Fruit fly (Drosophila melanogaster) whole organism, embryonic: Measurements from ENCODE around the gene CG6409.

Source experiments
- CG10274 ChIP-seq: fragments of 200-800 bp; sonication (Bioruptor generic); optimal IDR thresholded peaks from 3 replicates; lab custom pipeline; 2017; ENCODE audit warnings: missing biosample characterization, mild to moderate bottlenecking, missing genetic modification characterization
- CG11456 ChIP-seq: fragments of 200-800 bp; sonication (Bioruptor generic); IDR thresholded peaks from 3 replicates; pipeline ENCODE4 v1.3.6; 2022; ENCODE audit warnings: missing biosample characterization, missing genetic modification characterization
- CG12659 ChIP-seq: fragments of 200-800 bp; sonication (Bioruptor generic); optimal IDR thresholded peaks from 3 replicates; lab custom pipeline; 2017; ENCODE audit warnings: mild to moderate bottlenecking, missing biosample characterization, missing genetic modification reagents, missing genetic modification characterization
- CG13624 ChIP-seq: fragments of 200-800 bp; sonication (Bioruptor generic); optimal IDR thresholded peaks from 2 replicates; lab custom pipeline; 2016; ENCODE audit warnings: missing biosample characterization, missing genetic modification characterization
- CG14441 ChIP-seq: fragments of 200-800 bp; sonication (Bioruptor generic); IDR thresholded peaks from 2 replicates; pipeline ENCODE4 v1.3.6; 2022; ENCODE audit warnings: missing biosample characterization, missing genetic modification characterization
- CG1647 ChIP-seq: fragments of 200-800 bp; sonication (Bioruptor generic); optimal IDR thresholded peaks from 3 replicates; lab custom pipeline; 2016; ENCODE audit warnings: missing biosample characterization, missing genetic modification characterization
- CG17186 ChIP-seq: fragments of 200-800 bp; sonication (Bioruptor generic); optimal IDR thresholded peaks from 3 replicates; lab custom pipeline; 2017; ENCODE audit warnings: missing biosample characterization, missing genetic modification reagents, missing genetic modification characterization
- CG18476 ChIP-seq: fragments of 200-800 bp; sonication (Bioruptor generic); optimal IDR thresholded peaks from 2 replicates; lab custom pipeline; 2016; ENCODE audit warnings: missing biosample characterization, mild to moderate bottlenecking, missing genetic modification characterization
- CG33557 ChIP-seq: fragments of 200-800 bp; sonication (Bioruptor generic); optimal IDR thresholded peaks from 2 replicates; lab custom pipeline; 2019; ENCODE audit warnings: missing biosample characterization, mild to moderate bottlenecking, missing genetic modification characterization, moderate library complexity
- CG3838 ChIP-seq: fragments of 200-800 bp; sonication (Bioruptor generic); optimal IDR thresholded peaks from 3 replicates; lab custom pipeline; 2016; ENCODE audit warnings: missing biosample characterization, missing genetic modification characterization
- CG7271 ChIP-seq: fragments of 200-800 bp; sonication (Bioruptor generic); optimal IDR thresholded peaks from 2 replicates; lab custom pipeline; 2018; ENCODE audit warnings: missing biosample characterization, mild to moderate bottlenecking, missing genetic modification characterization, moderate library complexity
- CG7357 ChIP-seq: fragments of 200-800 bp; sonication (Bioruptor generic); IDR thresholded peaks from 3 replicates; pipeline ENCODE4 v1.3.6; 2022; ENCODE audit warnings: missing biosample characterization, missing genetic modification characterization
- CTCF ChIP-seq: fragments of 200-800 bp; sonication (Bioruptor generic); optimal IDR thresholded peaks from 2 replicates; lab custom pipeline; 2017; ENCODE audit warnings: missing biosample characterization, mild to moderate bottlenecking, missing genetic modification characterization, moderate library complexity
- Camta ChIP-seq: fragments of 200-800 bp; sonication (Bioruptor generic); optimal IDR thresholded peaks from 2 replicates; lab custom pipeline; 2016; ENCODE audit warnings: missing biosample characterization, missing genetic modification characterization
- Dek ChIP-seq: fragments of 200-800 bp; sonication (Bioruptor generic); optimal IDR thresholded peaks from 3 replicates; lab custom pipeline; 2019; ENCODE audit warnings: missing biosample characterization, mild to moderate bottlenecking, missing genetic modification characterization, moderate library complexity
- H2.0 ChIP-seq: fragments of 200-800 bp; sonication (Bioruptor generic); IDR thresholded peaks from 2 replicates; pipeline ENCODE4 v1.3.6; 2022; ENCODE audit warnings: missing biosample characterization, missing genetic modification characterization
- HmgD ChIP-seq: fragments of 200-800 bp; sonication (Bioruptor generic); optimal IDR thresholded peaks from 3 replicates; lab custom pipeline; 2016; ENCODE audit warnings: missing biosample characterization, missing genetic modification characterization
- Hmx ChIP-seq: fragments of 200-800 bp; sonication (Bioruptor generic); optimal IDR thresholded peaks from 2 replicates; lab custom pipeline; 2016; ENCODE audit warnings: missing biosample characterization, missing genetic modification characterization
- Hr51 ChIP-seq, 2 experiments: fragments of 200-800 bp; sonication (Bioruptor generic); optimal IDR thresholded peaks; 2 replicates in 1 of 2; 3 replicates in 1 of 2; lab custom pipeline; 2016 to 2018; ENCODE audit warnings: missing biosample characterization in 2 of 2, missing genetic modification characterization in 2 of 2, mild to moderate bottlenecking in 1 of 2, moderate library complexity in 1 of 2
- Lim3 ChIP-seq: fragments of 200-800 bp; sonication (Bioruptor generic); IDR thresholded peaks from 2 replicates; pipeline ENCODE4 v1.3.6; 2022; ENCODE audit warnings: missing biosample characterization, missing genetic modification characterization
- Lpt ChIP-seq: fragments of >200 bp; optimal IDR thresholded peaks from 2 replicates; lab custom pipeline; 2018; ENCODE audit warnings: missing biosample characterization, missing genetic modification characterization
- MESR4 ChIP-seq: fragments of 200-800 bp; sonication (Bioruptor generic); optimal IDR thresholded peaks from 2 replicates; lab custom pipeline; 2018; ENCODE audit warnings: missing biosample characterization, mild to moderate bottlenecking, missing genetic modification characterization, moderate library complexity
- Myb ChIP-seq: fragments of 200-800 bp; sonication (Bioruptor generic); optimal IDR thresholded peaks from 2 replicates; lab custom pipeline; 2016; ENCODE audit warnings: missing biosample characterization, missing genetic modification characterization
- Pdp1 ChIP-seq, 2 experiments: fragments of 200-800 bp; sonication (Bioruptor generic); optimal IDR thresholded peaks; 3 replicates each; lab custom pipeline; 2016; ENCODE audit warnings: missing biosample characterization in 2 of 2, missing genetic modification characterization in 2 of 2, mild to moderate bottlenecking in 1 of 2, moderate library complexity in 1 of 2
- Scr ChIP-seq: fragments of 200-800 bp; sonication (Bioruptor generic); IDR thresholded peaks from 2 replicates; pipeline ENCODE4 v1.3.6; 2022; ENCODE audit warnings: missing biosample characterization, missing genetic modification characterization; ENCODE audit not compliant: partially characterized antibody
- Sin3A ChIP-seq: fragments of >200 bp; optimal IDR thresholded peaks from 2 replicates; lab custom pipeline; 2018
- Tbp ChIP-seq: fragments of >200 bp; optimal IDR thresholded peaks from 2 replicates; lab custom pipeline; 2018; ENCODE audit warnings: missing biosample characterization, missing genetic modification characterization
- ara ChIP-seq: fragments of 200-800 bp; sonication (Bioruptor generic); IDR thresholded peaks from 2 replicates; pipeline ENCODE4 v1.3.6; 2022; ENCODE audit warnings: missing biosample characterization, missing genetic modification characterization
- bbx ChIP-seq: fragments of 200-800 bp; sonication (Bioruptor generic); IDR thresholded peaks from 2 replicates; pipeline ENCODE4 v1.3.6; 2022; ENCODE audit warnings: missing biosample characterization, missing genetic modification characterization; ENCODE audit not compliant: partially characterized antibody
- bcd ChIP-seq: fragments of 200-800 bp; sonication (Bioruptor generic); optimal IDR thresholded peaks from 2 replicates; lab custom pipeline; 2017; ENCODE audit warnings: missing biosample characterization, mild to moderate bottlenecking, missing genetic modification characterization
- chn ChIP-seq: fragments of 200-800 bp; sonication (Bioruptor generic); optimal IDR thresholded peaks from 2 replicates; lab custom pipeline; 2016; ENCODE audit warnings: missing biosample characterization, missing genetic modification characterization
- ci ChIP-seq: fragments of 200-800 bp; sonication (Bioruptor generic); IDR thresholded peaks from 3 replicates; pipeline ENCODE4 v1.3.6; 2022; ENCODE audit warnings: missing biosample characterization, missing genetic modification characterization
- crc ChIP-seq: fragments of 200-800 bp; sonication (Bioruptor generic); optimal IDR thresholded peaks from 2 replicates; lab custom pipeline; 2016; ENCODE audit warnings: missing biosample characterization, missing genetic modification characterization
- eve ChIP-seq, 2 experiments: fragments of >200 bp; optimal IDR thresholded peaks; 2 replicates each; lab custom pipeline; 2017; ENCODE audit warnings: missing biosample characterization in 2 of 2, missing genetic modification characterization in 2 of 2
- fru ChIP-seq: fragments of >200 bp; optimal IDR thresholded peaks from 2 replicates; lab custom pipeline; 2017
- gsb-n ChIP-seq: fragments of 200-800 bp; sonication (Bioruptor generic); optimal IDR thresholded peaks from 3 replicates; lab custom pipeline; 2018; ENCODE audit warnings: missing biosample characterization, mild to moderate bottlenecking, missing genetic modification characterization
- ham ChIP-seq: fragments of 200-800 bp; sonication (Bioruptor generic); IDR thresholded peaks from 2 replicates; pipeline ENCODE4 v1.3.6; 2022; ENCODE audit warnings: missing biosample characterization, missing genetic modification characterization
- ind ChIP-seq: fragments of 200-800 bp; sonication (Bioruptor generic); optimal IDR thresholded peaks from 3 replicates; lab custom pipeline; 2016; ENCODE audit warnings: missing biosample characterization, missing genetic modification characterization
- lilli ChIP-seq: fragments of 200-800 bp; sonication (Bioruptor generic); optimal IDR thresholded peaks from 3 replicates; lab custom pipeline; 2016; ENCODE audit warnings: missing biosample characterization, missing genetic modification characterization
- onecut ChIP-seq: fragments of 200-800 bp; sonication (Bioruptor generic); IDR thresholded peaks from 2 replicates; pipeline ENCODE4 v1.3.6; 2022; ENCODE audit warnings: missing biosample characterization, missing genetic modification characterization
- otp ChIP-seq: fragments of 200-800 bp; sonication (Bioruptor generic); IDR thresholded peaks from 3 replicates; pipeline ENCODE4, ENCODE4 v1.3.6; 2022; ENCODE audit warnings: missing biosample characterization, missing genetic modification characterization
- p53 ChIP-seq: fragments of 200-800 bp; sonication (Bioruptor generic); optimal IDR thresholded peaks from 2 replicates; lab custom pipeline; 2016; ENCODE audit warnings: missing biosample characterization, missing genetic modification characterization
- pan ChIP-seq, 4 experiments: fragments of >200 bp in 3 of 4; fragments of 200-800 bp in 1 of 4; sonication (Bioruptor generic) in 1 of 4; optimal IDR thresholded peaks in 3 of 4; IDR thresholded peaks in 1 of 4; 2 replicates each; pipeline versions ENCODE4 v1.3.6 to Lab custom; 2017 to 2022; ENCODE audit warnings: missing biosample characterization in 2 of 4, missing genetic modification characterization in 2 of 4, mixed read lengths in 1 of 4
- prd ChIP-seq, 3 experiments: fragments of >200 bp in 2 of 3; fragments of 200-800 bp in 1 of 3; sonication (Bioruptor generic) in 1 of 3; optimal IDR thresholded peaks in 2 of 3; IDR thresholded peaks in 1 of 3; 2 replicates in 2 of 3; 3 replicates in 1 of 3; pipeline versions ENCODE4 v1.3.6 to Lab custom; 2017 to 2022; ENCODE audit warnings: missing biosample characterization in 1 of 3, missing genetic modification characterization in 1 of 3
- scrt ChIP-seq: fragments of 200-800 bp; sonication (Bioruptor generic); optimal IDR thresholded peaks from 2 replicates; lab custom pipeline; 2018; ENCODE audit warnings: missing biosample characterization, mild to moderate bottlenecking, missing genetic modification characterization, moderate library complexity
- sob ChIP-seq: fragments of 200-800 bp; sonication (Bioruptor generic); IDR thresholded peaks from 2 replicates; pipeline ENCODE4 v1.3.6; 2022; ENCODE audit warnings: missing biosample characterization, missing genetic modification characterization
- trem ChIP-seq: fragments of 200-800 bp; optimal IDR thresholded peaks from 3 replicates; lab custom pipeline; 2019; ENCODE audit warnings: missing biosample characterization, mild to moderate bottlenecking, missing genetic modification characterization, moderate library complexity
- tup ChIP-seq: fragments of 200-800 bp; sonication (Bioruptor generic); optimal IDR thresholded peaks from 2 replicates; lab custom pipeline; 2016; ENCODE audit warnings: missing biosample characterization, mild to moderate bottlenecking, missing genetic modification characterization, moderate library complexity
- wor ChIP-seq: fragments of 200-800 bp; sonication (Bioruptor generic); IDR thresholded peaks from 2 replicates; pipeline ENCODE4 v1.3.6; 2022; ENCODE audit warnings: missing biosample characterization, missing genetic modification characterization

The CG6409 gene

dm6 chr3L:10844548-10845530 lies 37.3 kb downstream of the CG6409 start (continued):
- no peak for TF ChIP-seq crc
- TF ChIP-seq CG18476 = no peak
- TF ChIP-seq CG1647 = no peak
- no peak for TF ChIP-seq Hmx (GFP tag; lab: Kevin White, UChicago)
- peak; percentile 37 for TF ChIP-seq CG17186 (GFP tag; lab: Kevin White, UChicago)
- no peak for TF ChIP-seq prd (optimal IDR thresholded peaks at IDR 0.05; lab: Kevin White, UChicago)
- peak; percentile 30; the same call in 1 of the 3 replicates for TF ChIP-seq prd (GFP tag; IDR thresholded peaks at IDR 0.05; lab: Robert Waterston, UW)
- TF ChIP-seq sob (GFP tag; lab: Robert Waterston, UW) = no peak
- TF ChIP-seq Lpt (GFP tag; lab: Kevin White, UChicago) = no peak
- TF ChIP-seq ind = peak; percentile 31
- TF ChIP-seq CG13624 (GFP tag; lab: Kevin White, UChicago) = no peak
- peak; percentile 35 for TF ChIP-seq CG12659 (GFP tag; lab: Kevin White, UChicago)
- no peak for TF ChIP-seq otp (GFP tag; lab: Robert Waterston, UW)
- TF ChIP-seq CG10274 (GFP tag; lab: Kevin White, UChicago) = no peak
- no peak for TF ChIP-seq Dek (tag; lab: Kevin White, UChicago)
- TF ChIP-seq fru (lab: Kevin White, UChicago) = no peak
- no peak for TF ChIP-seq p53
- TF ChIP-seq scrt (GFP tag; lab: Kevin White, UChicago) = no peak
- peak; percentile 20 for TF ChIP-seq lilli (GFP tag; lab: Kevin White, UChicago)
- no peak for TF ChIP-seq chn
- no peak for TF ChIP-seq CTCF (GFP tag; lab: Kevin White, UChicago)
- peak; percentile 3 for TF ChIP-seq Camta (GFP tag; lab: Kevin White, UChicago)
- no peak for TF ChIP-seq tup (GFP tag; lab: Kevin White, UChicago)
- no peak for TF ChIP-seq Lim3 (GFP tag; lab: Robert Waterston, UW)
- peak; percentile 17 for TF ChIP-seq Myb (GFP tag; lab: Kevin White, UChicago)
- peak in 1 of 2 experiments; percentile 92 for TF ChIP-seq eve (GFP tag; optimal IDR thresholded peaks at IDR 0.05; lab: Kevin White, UChicago)
- no peak for TF ChIP-seq bbx (GFP tag; lab: Robert Waterston, UW)
- TF ChIP-seq CG11456 = no peak
- no peak for TF ChIP-seq onecut (GFP tag; lab: Robert Waterston, UW)
- peak; percentile 33; the same call in 1 of the 2 replicates for TF ChIP-seq CG14441 (GFP tag; lab: Robert Waterston, UW)
- no peak for TF ChIP-seq Scr (GFP tag; lab: Robert Waterston, UW)
- TF ChIP-seq ara (GFP tag; lab: Robert Waterston, UW) = peak; percentile 32; the same call in 1 of the 2 replicates
- no peak for TF ChIP-seq CG7271 (tag; lab: Kevin White, UChicago)
- TF ChIP-seq Tbp (GFP tag; lab: Kevin White, UChicago) = no peak
- TF ChIP-seq CG7357 = 0 out of 3 replicates have a peak, but pooled peaks have one; percentile 26
- TF ChIP-seq CG3838 (GFP tag; lab: Kevin White, UChicago) = no peak
- TF ChIP-seq pan (optimal IDR thresholded peaks at IDR 0.05; lab: Kevin White, UChicago) = no peak
- no peak for TF ChIP-seq pan (GFP tag; optimal IDR thresholded peaks at IDR 0.05 in 1 of 2, IDR thresholded peaks at IDR 0.05 in 1 of 2)
- peak; percentile 20 for TF ChIP-seq trem (tag; lab: Kevin White, UChicago)
- no peak for TF ChIP-seq ham (GFP tag; lab: Robert Waterston, UW)
- peak in 1 of 2 experiments; percentile 34 for TF ChIP-seq Hr51 (GFP tag; optimal IDR thresholded peaks at IDR 0.05; lab: Kevin White, UChicago)
- no peak for TF ChIP-seq wor (GFP tag; lab: Robert Waterston, UW)
- TF ChIP-seq H2.0 (GFP tag; lab: Robert Waterston, UW) = no peak
- no peak for TF ChIP-seq Sin3A (lab: Kevin White, UChicago)
- no peak for TF ChIP-seq MESR4 (GFP tag; lab: Kevin White, UChicago)
- no peak for TF ChIP-seq HmgD (GFP tag; lab: Kevin White, UChicago)
- peak; percentile 49; the same call in 1 of the 3 replicates for TF ChIP-seq ci
- peak; percentile 55 for TF ChIP-seq CG33557 (GFP tag; lab: Kevin White, UChicago)
- peak; percentile 14 to 15 for TF ChIP-seq Pdp1 (GFP tag; optimal IDR thresholded peaks at IDR 0.05; lab: Kevin White, UChicago)
- TF ChIP-seq bcd (GFP tag; lab: Kevin White, UChicago) = peak; percentile 35
- TF ChIP-seq gsb-n (tag; lab: Kevin White, UChicago) = peak; percentile 11
